Fruit fly (Drosophila melanogaster): ENCODE results near the gene CG10747.

Gene CG10747

DNA sequence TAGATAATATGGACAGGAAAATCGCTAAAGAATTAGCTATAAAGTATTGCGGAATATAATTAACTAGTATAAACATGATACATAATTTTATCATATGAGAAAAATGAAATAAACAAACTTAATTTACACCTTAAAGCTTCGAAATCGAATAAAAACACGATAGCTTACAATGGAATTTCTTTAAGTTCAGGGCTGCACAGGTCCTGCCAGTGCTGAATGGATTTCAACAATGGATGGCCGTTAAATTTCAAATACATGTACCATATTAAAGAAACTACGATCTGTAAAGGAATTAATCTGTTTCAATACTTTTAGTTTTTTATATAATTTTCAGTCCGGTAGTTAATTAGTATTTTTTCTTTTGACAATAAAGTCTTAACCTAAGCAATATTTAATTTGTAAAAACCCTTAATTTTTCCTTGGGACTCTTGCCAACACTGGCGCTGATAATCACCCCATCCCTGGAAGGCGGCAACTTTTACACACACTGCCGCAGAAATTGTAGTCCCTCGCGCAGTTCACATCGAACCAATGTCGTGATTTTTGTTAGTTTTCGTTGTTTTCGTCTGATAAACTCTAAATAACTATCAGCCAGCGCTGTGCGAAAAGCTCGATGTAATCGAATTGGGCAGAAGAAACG is 30.0 kb downstream of the CG10747 start, which contains the start of the genes barr and lok (continued):
- TF ChIP-seq CG10669 (GFP tag; optimal IDR thresholded peaks at IDR 0.05) = no peak
- TF ChIP-seq CG31627 (GFP tag; optimal IDR thresholded peaks at IDR 0.05) = peak; percentile 75
- TF ChIP-seq pdm3 (GFP tag; optimal IDR thresholded peaks at IDR 0.05) = peak; percentile 69
- peak; percentile 47 for TF ChIP-seq acj6 (GFP tag; optimal IDR thresholded peaks at IDR 0.05)
- no peak for TF ChIP-seq dac (GFP tag; optimal IDR thresholded peaks at IDR 0.05)
- TF ChIP-seq CG6792 (GFP tag; optimal IDR thresholded peaks at IDR 0.05) = peak; percentile 12
- TF ChIP-seq Sox102F (GFP tag; optimal IDR thresholded peaks at IDR 0.05) = peak; percentile 38
- TF ChIP-seq CG7368 (GFP tag; optimal IDR thresholded peaks at IDR 0.05) = peak; percentile 3
- TF ChIP-seq CG11762 (GFP tag; optimal IDR thresholded peaks at IDR 0.05; ENCODE audit: insufficient read depth) = peak; percentile 1
- TF ChIP-seq CG6276 (GFP tag; optimal IDR thresholded peaks at IDR 0.05) = no peak
- peak; percentile 38 for TF ChIP-seq CG8319 (GFP tag; optimal IDR thresholded peaks at IDR 0.05)
- TF ChIP-seq fd59A (GFP tag; optimal IDR thresholded peaks at IDR 0.05) = peak; percentile 31
- no peak for TF ChIP-seq Blimp-1 (GFP tag; optimal IDR thresholded peaks at IDR 0.05)
- peak; percentile 49 for TF ChIP-seq achi (GFP tag; optimal IDR thresholded peaks at IDR 0.05)
- TF ChIP-seq OdsH (GFP tag; optimal IDR thresholded peaks at IDR 0.05) = peak; percentile 56
- peak; percentile 60 for TF ChIP-seq Sox14 (GFP tag; optimal IDR thresholded peaks at IDR 0.05)
- TF ChIP-seq Smox (GFP tag; optimal IDR thresholded peaks at IDR 0.05) = peak; percentile 53

- TF ChIP-seq CG10631 (GFP tag; optimal IDR thresholded peaks at IDR 0.05) (peak; percentile 9), Gug (GFP tag; IDR thresholded peaks at IDR 0.05) (0 out of 2 replicates have a peak, but pooled peaks have one; percentile 15), Sox14 (GFP tag; optimal IDR thresholded peaks at IDR 0.05) (no peak)
These were observed 33.8 kb downstream of the CG10747 start for dm6 chr2L:20057391-20057790.

- TF ChIP-seq spab (GFP tag; optimal IDR thresholded peaks at IDR 0.05) = no peak
- TF ChIP-seq CG6808 (GFP tag; optimal IDR thresholded peaks at IDR 0.05) = no peak
- no peak for TF ChIP-seq CG7368 (GFP tag; optimal IDR thresholded peaks at IDR 0.05)
- TF ChIP-seq lz (GFP tag; optimal IDR thresholded peaks at IDR 0.05) = no peak
These were observed 39.8 kb downstream of the CG10747 start for dm6 chr2L:20051172-20051893.

All from whole organism, prepupa.